Worm (Caenorhabditis elegans) whole organism, early embryonic: ENCODE data around the gene his-38.

Source experiments
- ama-1 ChIP-seq: fragments of 150-350 bp; optimal IDR thresholded peaks from 2 replicates; lab custom pipeline; 2014
- ceh-13 ChIP-seq: fragments of 200-800 bp; sonication (Bioruptor generic); optimal IDR thresholded peaks from 2 replicates; lab custom pipeline; 2018; ENCODE audit warnings: mild to moderate bottlenecking, missing genetic modification characterization, missing compliant biosample characterization
- flt-1 ChIP-seq: fragments of 200-800 bp; sonication (Bioruptor generic); IDR thresholded peaks from 2 replicates; pipeline ENCODE4 v1.3.6; 2022; ENCODE audit warnings: missing genetic modification characterization, missing compliant biosample characterization
- hmbx-1 ChIP-seq: sonication (generic microtip); optimal IDR thresholded peaks from 2 replicates; lab custom pipeline; 2016; ENCODE audit warnings: mild to moderate bottlenecking, missing genetic modification characterization, missing compliant biosample characterization
- pes-1 ChIP-seq: fragments of 200-800 bp; sonication (Bioruptor generic); IDR thresholded peaks from 2 replicates; pipeline ENCODE4 v1.3.6; 2022; ENCODE audit warnings: missing genetic modification reagents, missing genetic modification characterization, missing compliant biosample characterization
- tbx-11 ChIP-seq: fragments of 200-800 bp; sonication (Bioruptor generic); IDR thresholded peaks from 2 replicates; pipeline ENCODE4 v1.3.6; 2022; ENCODE audit warnings: missing genetic modification characterization, missing compliant biosample characterization
- tra-4 ChIP-seq: sonication (generic microtip); optimal IDR thresholded peaks from 2 replicates; lab custom pipeline; 2017; ENCODE audit warnings: missing genetic modification characterization, missing compliant biosample characterization

DNA sequence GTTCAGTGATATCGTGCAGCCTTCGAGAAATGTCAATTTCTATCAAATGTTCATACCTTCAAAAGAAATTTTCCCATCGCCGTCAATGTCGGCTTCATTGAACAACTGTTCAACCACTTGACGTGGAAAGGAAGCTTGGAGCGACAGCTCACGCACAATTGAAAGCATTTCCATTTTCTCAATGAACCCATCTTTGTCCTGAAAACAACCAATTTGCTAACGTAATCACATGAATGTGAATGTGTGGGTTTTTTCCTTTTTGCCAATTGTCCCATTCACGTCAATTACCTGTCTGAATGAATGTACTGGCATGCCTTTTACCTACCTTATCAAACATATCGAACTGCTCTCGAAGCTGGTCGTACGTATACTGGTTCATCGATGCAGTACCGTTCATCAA lies 13.4 kb downstream of the his-38 start:
- no peak for TF ChIP-seq pes-1 (GFP tag; lab: Robert Waterston, UW)
- TF ChIP-seq tbx-11 (GFP tag; lab: Robert Waterston, UW), result no peak
- TF ChIP-seq flt-1 (GFP tag; lab: Robert Waterston, UW), result no peak
- TF ChIP-seq ama-1 (lab: Kevin White, UChicago), result no peak
- no peak for TF ChIP-seq hmbx-1
- TF ChIP-seq tra-4 (tag; lab: Kevin White, UChicago), result no peak
- no peak for TF ChIP-seq ceh-13
